Fruit fly (Drosophila melanogaster) whole organism, wandering third instar larva: ENCODE results near the gene Mst89B.

ENCODE experiments used
- CG32264 ChIP-seq: fragments of 200-800 bp; sonication (Bioruptor generic); optimal IDR thresholded peaks from 2 replicates; lab custom pipeline; 2016; ENCODE audit warnings: missing biosample characterization, missing genetic modification characterization
- CG9705 ChIP-seq: fragments of 200-800 bp; sonication (Bioruptor generic); optimal IDR thresholded peaks from 2 replicates; lab custom pipeline; 2018; ENCODE audit warnings: missing biosample characterization, mild to moderate bottlenecking, missing genetic modification characterization
- CrebA ChIP-seq: fragments of 200-800 bp; sonication (Bioruptor generic); optimal IDR thresholded peaks from 2 replicates; lab custom pipeline; 2016; ENCODE audit warnings: missing biosample characterization, mild to moderate bottlenecking, missing genetic modification characterization, borderline replicate concordance
- Dfd ChIP-seq: fragments of >200 bp; optimal IDR thresholded peaks from 2 replicates; lab custom pipeline; 2017; ENCODE audit warnings: missing biosample characterization, missing genetic modification characterization
- Dif ChIP-seq: fragments of 200-275, 200-300 bp; sonication (Bioruptor generic); optimal IDR thresholded peaks from 2 replicates; lab custom pipeline; 2018; ENCODE audit warnings: missing biosample characterization, missing genetic modification characterization; ENCODE audit not compliant: partially characterized antibody
- GATAd ChIP-seq: sonication (Bioruptor generic); optimal IDR thresholded peaks from 2 replicates; lab custom pipeline; 2016; ENCODE audit warnings: missing biosample characterization, missing genetic modification characterization
- HLH106 ChIP-seq: fragments of 200-800 bp; optimal IDR thresholded peaks from 3 replicates; lab custom pipeline; 2019; ENCODE audit warnings: missing biosample characterization, mild to moderate bottlenecking, missing genetic modification characterization, moderate library complexity
- Hnf4 ChIP-seq: fragments of 200-800 bp; sonication (Bioruptor generic); optimal IDR thresholded peaks from 2 replicates; lab custom pipeline; 2016; ENCODE audit warnings: missing biosample characterization, mild to moderate bottlenecking, missing genetic modification characterization
- Hr78 ChIP-seq: fragments of >200 bp; optimal IDR thresholded peaks from 2 replicates; lab custom pipeline; 2017; ENCODE audit warnings: missing biosample characterization, missing genetic modification characterization
- Hr83 ChIP-seq: fragments of 200-300 bp; sonication (Bioruptor generic); optimal IDR thresholded peaks from 2 replicates; lab custom pipeline; 2016; ENCODE audit warnings: missing biosample characterization, mild to moderate bottlenecking, missing genetic modification characterization, moderate library complexity; ENCODE audit not compliant: poor library complexity, severe bottlenecking
- Jra ChIP-seq: sonication (Bioruptor generic); optimal IDR thresholded peaks from 2 replicates; lab custom pipeline; 2016; ENCODE audit warnings: missing biosample characterization, missing genetic modification characterization
- Mio ChIP-seq: sonication (Bioruptor generic); optimal IDR thresholded peaks from 2 replicates; lab custom pipeline; 2016; ENCODE audit warnings: missing biosample characterization, missing genetic modification characterization
- Myc ChIP-seq: fragments of >200 bp; optimal IDR thresholded peaks from 2 replicates; lab custom pipeline; 2017
- N ChIP-seq: fragments of >200 bp; optimal IDR thresholded peaks from 2 replicates; lab custom pipeline; 2018; ENCODE audit warnings: missing biosample characterization, missing external identifiers, missing genetic modification characterization
- Rel ChIP-seq, 2 experiments: fragments of 200-800 bp; sonication (Bioruptor generic) in 1 of 2; optimal IDR thresholded peaks; 2 replicates in 1 of 2; 3 replicates in 1 of 2; lab custom pipeline; 2016 to 2019; ENCODE audit warnings: mild to moderate bottlenecking in 2 of 2, missing biosample characterization in 2 of 2, missing genetic modification characterization in 2 of 2, moderate library complexity in 1 of 2
- Sp1 ChIP-seq: fragments of 200-800 bp; sonication (Bioruptor generic); optimal IDR thresholded peaks from 3 replicates; lab custom pipeline; 2019; ENCODE audit warnings: missing biosample characterization, mild to moderate bottlenecking, missing genetic modification characterization, moderate library complexity
- Vsx2 ChIP-seq: fragments of 200-300, 225-300 bp; sonication (Bioruptor generic); optimal IDR thresholded peaks from 2 replicates; lab custom pipeline; 2018; ENCODE audit warnings: missing biosample characterization, missing genetic modification characterization; ENCODE audit not compliant: partially characterized antibody
- br ChIP-seq: fragments of 200-800 bp; sonication (Bioruptor generic); optimal IDR thresholded peaks from 2 replicates; lab custom pipeline; 2016; ENCODE audit warnings: missing biosample characterization, missing genetic modification characterization
- brk ChIP-seq: fragments of 200-800 bp; sonication (Bioruptor generic); optimal IDR thresholded peaks from 2 replicates; lab custom pipeline; 2016; ENCODE audit warnings: missing biosample characterization, mild to moderate bottlenecking, missing genetic modification characterization
- dl ChIP-seq, 2 experiments: fragments of 175-275, 200-275 bp in 1 of 2; fragments of 200-275 bp in 1 of 2; sonication (Bioruptor generic); optimal IDR thresholded peaks; lab custom pipeline; 2018; ENCODE audit warnings: mild to moderate bottlenecking in 2 of 2, missing biosample characterization in 2 of 2, missing genetic modification characterization in 2 of 2, moderate library complexity in 2 of 2; ENCODE audit not compliant: partially characterized antibody in 2 of 2, insufficient read depth in 1 of 2
- dmrt93B ChIP-seq: fragments of 200-800 bp; sonication (Bioruptor generic); optimal IDR thresholded peaks from 2 replicates; lab custom pipeline; 2018; ENCODE audit warnings: missing biosample characterization, mild to moderate bottlenecking, missing genetic modification characterization
- dsf ChIP-seq: sonication (Bioruptor generic); optimal IDR thresholded peaks from 2 replicates; lab custom pipeline; 2016; ENCODE audit warnings: missing biosample characterization, missing genetic modification characterization, borderline replicate concordance
- ey ChIP-seq: fragments of 200-800 bp; sonication (Bioruptor generic); optimal IDR thresholded peaks from 2 replicates; lab custom pipeline; 2016; ENCODE audit warnings: missing biosample characterization, missing genetic modification characterization
- foxo ChIP-seq, 2 experiments: fragments of 200-800 bp; sonication (Bioruptor generic); optimal IDR thresholded peaks; 2 replicates in 1 of 2; 3 replicates in 1 of 2; lab custom pipeline; 2016 to 2017; ENCODE audit warnings: missing biosample characterization in 2 of 2, missing genetic modification characterization in 2 of 2
- fru ChIP-seq: fragments of 200-800 bp; sonication (Bioruptor generic); optimal IDR thresholded peaks from 3 replicates; lab custom pipeline; 2016; ENCODE audit warnings: missing biosample characterization, mild to moderate bottlenecking, missing genetic modification characterization
- h ChIP-seq: fragments of 200-800 bp; sonication (Bioruptor generic); optimal IDR thresholded peaks from 3 replicates; lab custom pipeline; 2016; ENCODE audit warnings: missing biosample characterization, mild to moderate bottlenecking, missing genetic modification characterization
- jim ChIP-seq: fragments of 175-275, 200-325 bp; sonication (Bioruptor generic); optimal IDR thresholded peaks from 2 replicates; lab custom pipeline; 2016; ENCODE audit warnings: missing biosample characterization, mild to moderate bottlenecking, missing genetic modification characterization
- lola ChIP-seq: fragments of >200 bp; optimal IDR thresholded peaks from 2 replicates; lab custom pipeline; 2017; ENCODE audit warnings: missing biosample characterization, missing genetic modification characterization
- pan ChIP-seq: fragments of >200 bp; optimal IDR thresholded peaks from 2 replicates; lab custom pipeline; 2017
- psq ChIP-seq: fragments of 200-800 bp; sonication (Bioruptor generic); optimal IDR thresholded peaks from 3 replicates; lab custom pipeline; 2017; ENCODE audit warnings: missing biosample characterization, mild to moderate bottlenecking, missing genetic modification characterization, moderate library complexity
- rgr ChIP-seq: fragments of 200-800 bp; sonication (Bioruptor generic); optimal IDR thresholded peaks from 3 replicates; lab custom pipeline; 2016; ENCODE audit warnings: missing biosample characterization, mild to moderate bottlenecking, missing genetic modification characterization
- sage ChIP-seq: fragments of 200-800 bp; sonication (Bioruptor generic); optimal IDR thresholded peaks from 2 replicates; lab custom pipeline; 2016; ENCODE audit warnings: missing biosample characterization, mild to moderate bottlenecking, missing genetic modification characterization
- tai ChIP-seq: sonication (Bioruptor generic); optimal IDR thresholded peaks from 2 replicates; lab custom pipeline; 2016; ENCODE audit warnings: missing biosample characterization, missing genetic modification characterization
- usp ChIP-seq: fragments of >200 bp; optimal IDR thresholded peaks from 2 replicates; lab custom pipeline; 2017; ENCODE audit warnings: missing biosample characterization, missing genetic modification characterization
- woc ChIP-seq: sonication (Bioruptor generic); optimal IDR thresholded peaks from 2 replicates; lab custom pipeline; 2016; ENCODE audit warnings: missing biosample characterization, mild to moderate bottlenecking, missing genetic modification characterization

Mst89B gene

dm6 chr3R:16244241-16244977, 22.4 kb upstream of the Mst89B start:
- TF ChIP-seq dmrt93B, result no peak
- peak in 1 of 2 experiments; percentile 28 for TF ChIP-seq foxo (GFP tag; optimal IDR thresholded peaks at IDR 0.05; lab: Kevin White, UChicago)
- no peak for TF ChIP-seq h (GFP tag; lab: Kevin White, UChicago)
- TF ChIP-seq lola (GFP tag; lab: Kevin White, UChicago), result no peak
- TF ChIP-seq dl (GFP tag; optimal IDR thresholded peaks at IDR 0.05; lab: Kevin White, UChicago; ENCODE audit: insufficient read depth in 1 of 2, partially characterized antibody in 2 of 2), result no peak
- TF ChIP-seq ey (GFP tag; lab: Kevin White, UChicago), result no peak
- no peak for TF ChIP-seq Rel (GFP tag; optimal IDR thresholded peaks at IDR 0.05; lab: Kevin White, UChicago)
- peak; percentile 55 for TF ChIP-seq Rel (tag; optimal IDR thresholded peaks at IDR 0.05; lab: Kevin White, UChicago)
- TF ChIP-seq Jra (GFP tag; lab: Kevin White, UChicago), result no peak
- peak; percentile 33 for TF ChIP-seq Dif
- no peak for TF ChIP-seq Hr78 (GFP tag; lab: Kevin White, UChicago)
- TF ChIP-seq Hnf4, result no peak
- TF ChIP-seq Sp1 (GFP tag; lab: Kevin White, UChicago), result peak; percentile 6
- TF ChIP-seq CrebA (GFP tag; lab: Kevin White, UChicago), result no peak
- TF ChIP-seq pan (lab: Kevin White, UChicago), result no peak
- TF ChIP-seq Myc (lab: Kevin White, UChicago), result no peak
- no peak for TF ChIP-seq usp (GFP tag; lab: Kevin White, UChicago)
- no peak for TF ChIP-seq fru (GFP tag; lab: Kevin White, UChicago)
- TF ChIP-seq Mio (GFP tag; lab: Kevin White, UChicago), result no peak

dm6 chr3R:16245298-16246098, 21.3 kb upstream of the Mst89B start:
- TF ChIP-seq lola (GFP tag; lab: Kevin White, UChicago) (no peak), fru (GFP tag; lab: Kevin White, UChicago) (peak; percentile 19), Rel (GFP tag; optimal IDR thresholded peaks at IDR 0.05; lab: Kevin White, UChicago) (no peak), Rel (tag; optimal IDR thresholded peaks at IDR 0.05; lab: Kevin White, UChicago) (peak; percentile 50), psq (peak; percentile 34)

DNA sequence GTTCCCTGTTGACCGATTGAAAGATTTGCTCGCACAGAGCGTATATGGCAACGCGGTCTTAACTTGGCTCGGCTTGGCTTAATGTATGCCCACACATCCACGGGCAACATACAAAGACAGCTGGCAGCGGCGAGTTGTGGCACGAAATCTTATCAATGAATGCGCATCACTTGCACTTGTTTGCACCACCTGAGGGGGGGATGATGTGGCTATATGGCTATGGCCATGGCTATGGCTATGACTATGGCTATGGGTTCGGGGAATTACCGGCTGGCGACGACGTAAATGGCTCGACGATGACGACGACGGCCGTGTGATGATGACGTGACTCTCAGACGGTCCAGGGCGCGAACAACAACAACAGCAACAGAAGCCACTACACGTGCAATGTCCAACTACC, 19.8 kb upstream of the Mst89B start:
- TF ChIP-seq dl (GFP tag; optimal IDR thresholded peaks at IDR 0.05; lab: Kevin White, UChicago; ENCODE audit: insufficient read depth in 1 of 2, partially characterized antibody in 2 of 2) (no peak), Rel (GFP tag; optimal IDR thresholded peaks at IDR 0.05; lab: Kevin White, UChicago) (no peak), Rel (tag; optimal IDR thresholded peaks at IDR 0.05; lab: Kevin White, UChicago) (peak; percentile 90), sage (no peak), HLH106 (no peak), foxo (GFP tag; optimal IDR thresholded peaks at IDR 0.05; lab: Kevin White, UChicago) (no peak), woc (GFP tag; lab: Kevin White, UChicago) (no peak), CG32264 (GFP tag; lab: Kevin White, UChicago) (no peak), CG9705 (GFP tag; lab: Kevin White, UChicago) (no peak)

DNA sequence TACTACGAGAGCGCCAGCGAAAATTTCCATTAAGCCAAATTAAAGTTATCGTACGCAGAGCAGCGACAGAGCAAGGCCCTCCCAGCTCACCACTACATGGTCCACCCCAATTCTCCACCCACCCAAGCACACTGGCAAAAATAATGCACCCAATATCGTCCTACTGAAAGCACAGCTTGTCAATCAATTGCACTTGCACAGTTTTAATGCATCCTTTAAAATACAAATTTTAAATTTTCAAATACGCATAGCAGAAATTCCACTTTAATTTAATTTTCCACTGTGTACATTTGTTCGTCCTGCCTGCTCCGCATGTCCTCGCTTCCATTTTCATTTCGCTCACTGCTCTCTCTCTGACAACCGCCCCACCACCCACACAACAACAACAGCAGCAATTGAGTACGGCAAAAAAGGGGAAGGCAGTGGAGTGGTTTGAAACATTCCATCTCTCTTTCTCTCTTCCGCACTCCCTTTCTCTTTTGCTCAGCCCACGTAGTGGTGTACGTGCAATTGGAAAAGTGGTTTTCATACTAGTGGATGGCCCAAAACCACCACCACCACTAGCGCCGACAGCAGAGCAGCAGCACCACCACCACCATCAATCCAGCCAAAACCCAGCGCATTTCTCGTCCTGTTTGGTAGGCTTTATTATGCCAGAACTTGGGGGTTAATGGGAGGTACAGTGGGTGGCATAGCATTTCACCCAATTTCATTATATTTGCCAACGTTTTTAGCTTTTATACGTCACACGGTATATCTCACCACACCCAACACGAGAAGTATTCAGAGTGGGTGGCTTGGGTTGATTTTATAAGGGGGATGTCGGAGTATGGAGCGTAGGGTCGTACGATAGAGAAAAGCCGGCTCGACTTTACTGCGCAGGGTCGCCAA, 19.0 kb upstream of the Mst89B start:
- peak; percentile 12 for TF ChIP-seq Rel (GFP tag; optimal IDR thresholded peaks at IDR 0.05; lab: Kevin White, UChicago)
- TF ChIP-seq Rel (tag; optimal IDR thresholded peaks at IDR 0.05; lab: Kevin White, UChicago), result no peak
- TF ChIP-seq usp (GFP tag; lab: Kevin White, UChicago), result no peak
- TF ChIP-seq brk (GFP tag; lab: Kevin White, UChicago), result no peak
- TF ChIP-seq rgr (GFP tag; lab: Kevin White, UChicago), result peak; percentile 40
- peak in 1 of 2 experiments; percentile 64 for TF ChIP-seq foxo (GFP tag; optimal IDR thresholded peaks at IDR 0.05; lab: Kevin White, UChicago)
- TF ChIP-seq GATAd, result no peak
- TF ChIP-seq CrebA (GFP tag; lab: Kevin White, UChicago), result no peak
- TF ChIP-seq Sp1 (GFP tag; lab: Kevin White, UChicago), result peak; percentile 50
- TF ChIP-seq dsf (GFP tag; lab: Kevin White, UChicago), result no peak
- TF ChIP-seq sage, result peak; percentile 1
- TF ChIP-seq Myc (lab: Kevin White, UChicago), result no peak
- TF ChIP-seq Dif, result no peak
- TF ChIP-seq tai (GFP tag; lab: Kevin White, UChicago), result no peak
- peak; percentile 34 for TF ChIP-seq psq
- TF ChIP-seq Dfd (GFP tag; lab: Kevin White, UChicago), result no peak
- no peak for TF ChIP-seq jim (GFP tag; lab: Kevin White, UChicago)
- peak; percentile 40 for TF ChIP-seq h (GFP tag; lab: Kevin White, UChicago)
- TF ChIP-seq dmrt93B, result peak; percentile 59
- TF ChIP-seq br (GFP tag; lab: Kevin White, UChicago), result peak; percentile 41
- TF ChIP-seq pan (lab: Kevin White, UChicago), result no peak
- no peak for TF ChIP-seq Vsx2 (GFP tag; lab: Kevin White, UChicago)
- TF ChIP-seq Hr83 (GFP tag; lab: Kevin White, UChicago), result peak; percentile 51
- TF ChIP-seq CG9705 (GFP tag; lab: Kevin White, UChicago), result peak; percentile 50
- peak; percentile 67 for TF ChIP-seq HLH106
- no peak for TF ChIP-seq Mio (GFP tag; lab: Kevin White, UChicago)
- TF ChIP-seq lola (GFP tag; lab: Kevin White, UChicago), result no peak
- TF ChIP-seq N, result no peak
